Worm (Caenorhabditis elegans) whole organism, midembryonic: ENCODE measurements around the gene Y73F8A.22.

Experiments
- T22C8.4 ChIP-seq: fragments of 200-800 bp; sonication (Bioruptor generic); IDR thresholded peaks from 2 replicates; pipeline ENCODE4 v1.3.6; 2022; ENCODE audit warnings: missing genetic modification characterization, missing compliant biosample characterization
- flt-1 ChIP-seq: fragments of 200-800 bp; sonication (Bioruptor generic); IDR thresholded peaks from 2 replicates; pipeline ENCODE4 v1.3.6; 2022; ENCODE audit warnings: missing genetic modification characterization, missing compliant biosample characterization
- ref-1 ChIP-seq: fragments of 200-800 bp; sonication (Bioruptor generic); conservative IDR thresholded peaks from 2 replicates; pipeline ENCODE4 v1.3.6; 2022; ENCODE audit warnings: missing genetic modification reagents, missing genetic modification characterization, missing compliant biosample characterization
- tab-1 ChIP-seq: fragments of 200-800 bp; sonication (Bioruptor generic); IDR thresholded peaks from 2 replicates; pipeline ENCODE4 v1.3.6; 2022; ENCODE audit warnings: missing genetic modification characterization, missing compliant biosample characterization

DNA sequence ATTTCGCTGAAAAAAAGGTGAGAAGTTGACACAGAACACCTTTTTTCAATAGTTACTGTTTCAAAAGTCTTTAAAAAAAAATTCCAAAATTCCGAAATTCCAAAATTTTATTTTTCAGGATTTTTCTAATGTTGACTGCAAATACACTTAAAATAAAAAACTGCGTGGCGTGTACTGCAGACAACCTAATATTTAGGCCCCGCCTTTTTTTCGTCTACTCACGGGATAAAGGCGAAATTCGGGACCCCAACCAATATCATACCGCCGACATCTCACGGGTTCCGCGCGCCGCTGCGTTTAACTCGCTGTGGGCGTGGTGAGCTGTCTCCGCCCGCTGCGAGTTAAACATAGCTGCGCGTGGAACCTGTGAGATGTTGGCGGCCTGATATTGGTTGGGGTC, 38.6 kb downstream of the Y73F8A.22 start:
- TF ChIP-seq ref-1 (GFP tag; lab: Robert Waterston, UW) (no peak), flt-1 (GFP tag; lab: Robert Waterston, UW) (no peak), tab-1 (GFP tag; lab: Robert Waterston, UW) (no peak), T22C8.4 (no peak)
